Worm (Caenorhabditis elegans) whole organism, L1 larva: Measurements from ENCODE around the gene F53F8.6.

ENCODE experiments used
- C16A3.4 ChIP-seq: fragments of 150-350 bp; optimal IDR thresholded peaks from 2 replicates; lab custom pipeline; 2014; ENCODE audit warnings: missing biosample characterization, missing genetic modification characterization
- C34B4.2 ChIP-seq: sonication (generic microtip); optimal IDR thresholded peaks from 2 replicates; lab custom pipeline; 2017; ENCODE audit warnings: mild to moderate bottlenecking, missing genetic modification characterization, missing compliant biosample characterization
- F16B12.6 ChIP-seq: fragments of 150-350 bp; optimal IDR thresholded peaks from 2 replicates; lab custom pipeline; 2014; ENCODE audit warnings: missing biosample characterization, missing genetic modification characterization
- aha-1 ChIP-seq: fragments of 150-350 bp; optimal IDR thresholded peaks from 2 replicates; lab custom pipeline; 2014; ENCODE audit warnings: missing biosample characterization, missing genetic modification characterization
- alr-1 ChIP-seq: fragments of 200-800 bp; sonication (Bioruptor generic); optimal IDR thresholded peaks from 2 replicates; lab custom pipeline; 2018; ENCODE audit warnings: borderline replicate concordance, mild to moderate bottlenecking, missing genetic modification characterization, missing compliant biosample characterization
- aly-2 ChIP-seq: fragments of 150-350 bp; optimal IDR thresholded peaks from 2 replicates; lab custom pipeline; 2014; ENCODE audit warnings: missing biosample characterization, missing genetic modification characterization
- ama-1 ChIP-seq: fragments of 150-350 bp; optimal IDR thresholded peaks from 2 replicates; lab custom pipeline; 2014
- blmp-1 ChIP-seq: fragments of 150-350 bp; optimal IDR thresholded peaks from 2 replicates; lab custom pipeline; 2014; ENCODE audit warnings: missing biosample characterization, missing genetic modification characterization
- ceh-63 ChIP-seq: fragments of 200-800 bp; sonication (Bioruptor generic); optimal IDR thresholded peaks from 2 replicates; lab custom pipeline; 2018; ENCODE audit warnings: mild to moderate bottlenecking, missing genetic modification characterization, missing compliant biosample characterization
- dpl-1 ChIP-seq, 3 experiments: fragments of 150-350 bp in 2 of 3; sonication (generic microtip) in 1 of 3; optimal IDR thresholded peaks; 2 replicates each; lab custom pipeline; 2014 to 2017; ENCODE audit warnings: missing biosample characterization in 3 of 3, missing genetic modification characterization in 3 of 3, missing genetic modification reagents in 3 of 3
- dsc-1 ChIP-seq: sonication (generic microtip); optimal IDR thresholded peaks from 2 replicates; lab custom pipeline; 2016; ENCODE audit warnings: mild to moderate bottlenecking, missing genetic modification characterization, missing compliant biosample characterization
- efl-1 ChIP-seq, 4 experiments: fragments of 150-350 bp; optimal IDR thresholded peaks in 3 of 4; peaks in 1 of 4; 1 replicate in 1 of 4; 2 replicates in 3 of 4; lab custom pipeline; 2014; ENCODE audit warnings: missing biosample characterization in 2 of 4, missing genetic modification characterization in 2 of 4, missing genetic modification reagents in 2 of 4
- efl-3 ChIP-seq: fragments of 200-800 bp; sonication (Bioruptor generic); optimal IDR thresholded peaks from 2 replicates; lab custom pipeline; 2018; ENCODE audit warnings: mild to moderate bottlenecking, missing genetic modification characterization, missing compliant biosample characterization
- egl-27 ChIP-seq, 2 experiments: fragments of 150-350 bp in 1 of 2; sonication (generic microtip); optimal IDR thresholded peaks; 3 replicates each; lab custom pipeline; 2017 to 2018; ENCODE audit warnings: missing biosample characterization in 2 of 2, missing genetic modification characterization in 2 of 2, missing genetic modification reagents in 2 of 2
- elt-2 ChIP-seq: sonication (generic microtip); optimal IDR thresholded peaks from 2 replicates; lab custom pipeline; 2016; ENCODE audit warnings: missing genetic modification characterization, mild to moderate bottlenecking, inconsistent platforms, missing compliant biosample characterization, missing genetic modification reagents
- elt-3 ChIP-seq, 6 experiments: fragments of 150-350 bp in 1 of 6; sonication (generic microtip); optimal IDR thresholded peaks; 2 replicates each; lab custom pipeline; 2017 to 2018; ENCODE audit warnings: missing biosample characterization in 6 of 6, missing genetic modification characterization in 6 of 6, inconsistent platforms in 1 of 6
- fkh-10 ChIP-seq: sonication (generic microtip); optimal IDR thresholded peaks from 2 replicates; lab custom pipeline; 2017; ENCODE audit warnings: missing biosample characterization, missing genetic modification reagents, missing genetic modification characterization
- fkh-4 ChIP-seq: sonication (generic microtip); optimal IDR thresholded peaks from 2 replicates; lab custom pipeline; 2016; ENCODE audit warnings: missing compliant biosample characterization, missing genetic modification characterization, borderline replicate concordance
- fkh-8 ChIP-seq: sonication (generic microtip); optimal IDR thresholded peaks from 2 replicates; lab custom pipeline; 2016; ENCODE audit warnings: mild to moderate bottlenecking, missing genetic modification characterization, missing compliant biosample characterization
- fos-1 ChIP-seq: fragments of 150-350 bp; optimal IDR thresholded peaks from 2 replicates; lab custom pipeline; 2014; ENCODE audit warnings: missing biosample characterization, missing genetic modification characterization
- hlh-17 ChIP-seq: fragments of 200-800 bp; sonication (Bioruptor generic); optimal IDR thresholded peaks from 2 replicates; lab custom pipeline; 2018; ENCODE audit warnings: missing genetic modification characterization, mild to moderate bottlenecking, missing compliant biosample characterization, moderate library complexity, borderline replicate concordance
- hlh-4 ChIP-seq: sonication (generic microtip); optimal IDR thresholded peaks from 2 replicates; lab custom pipeline; 2016; ENCODE audit warnings: mild to moderate bottlenecking, missing genetic modification characterization, missing compliant biosample characterization
- irx-1 ChIP-seq: sonication (generic microtip); optimal IDR thresholded peaks from 2 replicates; lab custom pipeline; 2016; ENCODE audit warnings: missing genetic modification characterization, missing compliant biosample characterization
- jun-1 ChIP-seq: fragments of 150-350 bp; optimal IDR thresholded peaks from 2 replicates; lab custom pipeline; 2014; ENCODE audit warnings: missing biosample characterization, missing genetic modification reagents, missing genetic modification characterization
- lin-35 ChIP-seq, 2 experiments: fragments of 150-350 bp; optimal IDR thresholded peaks; 2 replicates each; lab custom pipeline; 2014; ENCODE audit warnings: missing biosample characterization in 2 of 2, missing genetic modification characterization in 2 of 2, missing genetic modification reagents in 2 of 2
- lin-39 ChIP-seq: fragments of 150-350 bp; optimal IDR thresholded peaks from 2 replicates; lab custom pipeline; 2014; ENCODE audit warnings: missing biosample characterization, missing genetic modification reagents, missing genetic modification characterization
- lsy-2 ChIP-seq, 2 experiments: fragments of 150-350 bp; optimal IDR thresholded peaks; 2 replicates each; lab custom pipeline; 2014; ENCODE audit warnings: missing biosample characterization in 2 of 2, missing genetic modification characterization in 2 of 2
- mab-9 ChIP-seq: fragments of 200-800 bp; sonication (Bioruptor generic); IDR thresholded peaks from 2 replicates; pipeline ENCODE4 v1.3.6; 2022; ENCODE audit warnings: missing genetic modification reagents, missing genetic modification characterization, missing compliant biosample characterization
- mdl-1 ChIP-seq, 2 experiments: fragments of 150-350 bp; optimal IDR thresholded peaks; 2 replicates each; lab custom pipeline; 2014 to 2017; ENCODE audit warnings: missing biosample characterization in 2 of 2, missing genetic modification characterization in 2 of 2, inconsistent platforms in 1 of 2
- mef-2 ChIP-seq: fragments of 150-350 bp; optimal IDR thresholded peaks from 2 replicates; lab custom pipeline; 2014; ENCODE audit warnings: missing biosample characterization, missing genetic modification characterization
- mep-1 ChIP-seq: fragments of 150-350 bp; optimal IDR thresholded peaks from 2 replicates; lab custom pipeline; 2014; ENCODE audit warnings: missing biosample characterization, missing genetic modification characterization
- nhr-11 ChIP-seq: fragments of 150-350 bp; optimal IDR thresholded peaks from 2 replicates; lab custom pipeline; 2014; ENCODE audit warnings: missing biosample characterization, missing genetic modification characterization
- nhr-20 ChIP-seq: sonication (generic microtip); optimal IDR thresholded peaks from 2 replicates; lab custom pipeline; 2016; ENCODE audit warnings: mild to moderate bottlenecking, missing genetic modification characterization, missing compliant biosample characterization
- nhr-237 ChIP-seq: fragments of 150-350 bp; optimal IDR thresholded peaks from 2 replicates; lab custom pipeline; 2014; ENCODE audit warnings: missing biosample characterization, missing genetic modification characterization
- nhr-28 ChIP-seq: fragments of 150-350 bp; optimal IDR thresholded peaks from 2 replicates; lab custom pipeline; 2014; ENCODE audit warnings: missing biosample characterization, missing genetic modification characterization
- nhr-47 ChIP-seq: sonication (generic microtip); optimal IDR thresholded peaks from 2 replicates; lab custom pipeline; 2016; ENCODE audit warnings: mild to moderate bottlenecking, missing genetic modification characterization, moderate library complexity, missing compliant biosample characterization
- nhr-71 ChIP-seq: sonication (generic microtip); optimal IDR thresholded peaks from 2 replicates; lab custom pipeline; 2016; ENCODE audit warnings: mild to moderate bottlenecking, missing genetic modification characterization, moderate library complexity, missing compliant biosample characterization
- nhr-77 ChIP-seq: fragments of 150-350 bp; optimal IDR thresholded peaks from 2 replicates; lab custom pipeline; 2014; ENCODE audit warnings: missing biosample characterization, missing genetic modification characterization
- nhr-84 ChIP-seq: sonication (generic microtip); optimal IDR thresholded peaks from 2 replicates; lab custom pipeline; 2017; ENCODE audit warnings: missing biosample characterization, missing genetic modification characterization
- nhr-85 ChIP-seq: sonication (generic microtip); peaks from one replicate; lab custom pipeline; 2016; ENCODE audit warnings: missing genetic modification characterization, inconsistent platforms, missing compliant biosample characterization
- pag-3 ChIP-seq: sonication (generic microtip); optimal IDR thresholded peaks from 2 replicates; lab custom pipeline; 2017; ENCODE audit warnings: missing genetic modification characterization, mild to moderate bottlenecking, missing compliant biosample characterization, antibody characterized with exemption, borderline replicate concordance; ENCODE audit not compliant: insufficient read depth
- pax-3 ChIP-seq: fragments of 200-800 bp; sonication (Bioruptor generic); optimal IDR thresholded peaks from 2 replicates; lab custom pipeline; 2018; ENCODE audit warnings: mild to moderate bottlenecking, missing genetic modification characterization, moderate library complexity, missing compliant biosample characterization
- pqm-1 ChIP-seq: sonication (generic microtip); optimal IDR thresholded peaks from 3 replicates; lab custom pipeline; 2017; ENCODE audit warnings: missing biosample characterization, missing genetic modification characterization
- snu-23 ChIP-seq: sonication (generic microtip); optimal IDR thresholded peaks from 2 replicates; lab custom pipeline; 2016; ENCODE audit warnings: missing genetic modification characterization, missing compliant biosample characterization
- swsn-7 ChIP-seq: sonication (generic microtip); optimal IDR thresholded peaks from 2 replicates; lab custom pipeline; 2016; ENCODE audit warnings: missing genetic modification characterization, missing compliant biosample characterization
- tbx-2 ChIP-seq: sonication (generic microtip); optimal IDR thresholded peaks from 2 replicates; lab custom pipeline; 2016; ENCODE audit warnings: missing genetic modification characterization, missing compliant biosample characterization
- tlp-1 ChIP-seq: fragments of 150-350 bp; optimal IDR thresholded peaks from 2 replicates; lab custom pipeline; 2014; ENCODE audit warnings: missing biosample characterization, missing genetic modification characterization
- unc-130 ChIP-seq: fragments of 150-350 bp; optimal IDR thresholded peaks from 2 replicates; lab custom pipeline; 2017; ENCODE audit warnings: missing biosample characterization, missing genetic modification characterization, inconsistent platforms
- vab-15 ChIP-seq: sonication (generic microtip); optimal IDR thresholded peaks from 2 replicates; lab custom pipeline; 2017; ENCODE audit warnings: missing genotype, mild to moderate bottlenecking, missing genetic modification characterization, missing compliant biosample characterization
- xbp-1 ChIP-seq: sonication (generic microtip); optimal IDR thresholded peaks from 2 replicates; lab custom pipeline; 2016; ENCODE audit warnings: missing genetic modification characterization, missing compliant biosample characterization
- zip-4 ChIP-seq: fragments of 200-800 bp; sonication (Bioruptor generic); optimal IDR thresholded peaks from 2 replicates; lab custom pipeline; 2018; ENCODE audit warnings: mild to moderate bottlenecking, missing genetic modification characterization, moderate library complexity, missing compliant biosample characterization
- ztf-11 ChIP-seq, 2 experiments: sonication (generic microtip); optimal IDR thresholded peaks; 2 replicates each; lab custom pipeline; 2016 to 2017; ENCODE audit warnings: missing genetic modification characterization in 2 of 2, missing biosample characterization in 1 of 2, missing compliant biosample characterization in 1 of 2

Gene F53F8.6

ce11 chrV:20703998-20704572, at the start of gene F53F8.6, which contains the start of gene F53F8.5:
TSS of gene F53F8.6 (plus strand) at chrV:20704227.
TSS of gene F53F8.5 (minus strand) at chrV:20704049.
- TF ChIP-seq irx-1 (tag; lab: Kevin White, UChicago) = peak; percentile 49
- peak; percentile 20 for TF ChIP-seq fos-1 (tag; lab: Kevin White, UChicago)
- TF ChIP-seq mdl-1 (tag; optimal IDR thresholded peaks at IDR 0.05; lab: Kevin White, UChicago) = peak in 1 of 2 experiments; percentile 50
- no peak for TF ChIP-seq mab-9 (GFP tag; lab: Robert Waterston, UW)
- peak; percentile 77 to 80 for TF ChIP-seq lsy-2 (tag; optimal IDR thresholded peaks at IDR 0.05; lab: Kevin White, UChicago)
- no peak for TF ChIP-seq zip-4 (GFP tag; lab: Kevin White, UChicago)
- TF ChIP-seq dpl-1 (GFP tag; optimal IDR thresholded peaks at IDR 0.05; lab: Kevin White, UChicago) = peak; percentile 87 to 91 (median 91)
- TF ChIP-seq egl-27 (tag; optimal IDR thresholded peaks at IDR 0.05; lab: Kevin White, UChicago) = no peak
- TF ChIP-seq nhr-11 (tag; lab: Kevin White, UChicago) = peak; percentile 21
- TF ChIP-seq jun-1 (tag; lab: Kevin White, UChicago) = no peak
- TF ChIP-seq nhr-28 (tag; lab: Kevin White, UChicago) = no peak
- TF ChIP-seq blmp-1 (tag; lab: Kevin White, UChicago) = peak; percentile 28
- peak; percentile 90 to 95 for TF ChIP-seq lin-35 (GFP tag; optimal IDR thresholded peaks at IDR 0.05; lab: Kevin White, UChicago)
- TF ChIP-seq unc-130 = peak; percentile 44
- no peak for TF ChIP-seq fkh-8 (tag; lab: Kevin White, UChicago)
- no peak for TF ChIP-seq vab-15 (tag; lab: Kevin White, UChicago)
- TF ChIP-seq ztf-11 (tag; optimal IDR thresholded peaks at IDR 0.05; lab: Kevin White, UChicago) = no peak
- peak; percentile 82 for TF ChIP-seq nhr-71 (tag; lab: Kevin White, UChicago)
- TF ChIP-seq elt-2 = no peak
- peak; percentile 72 for TF ChIP-seq lin-39 (tag; lab: Kevin White, UChicago)
- TF ChIP-seq aly-2 (tag; lab: Kevin White, UChicago) = no peak
- peak; percentile 69 for TF ChIP-seq snu-23
- TF ChIP-seq elt-3 (tag; optimal IDR thresholded peaks at IDR 0.05; lab: Kevin White, UChicago) = no peak
- TF ChIP-seq pax-3 (tag; lab: Kevin White, UChicago) = no peak
- no peak for TF ChIP-seq fkh-4 (tag; lab: Kevin White, UChicago)
- no peak for TF ChIP-seq alr-1 (tag; lab: Kevin White, UChicago)
- peak; percentile 50 for TF ChIP-seq nhr-85 (tag; lab: Kevin White, UChicago)
- TF ChIP-seq nhr-84 (tag; lab: Kevin White, UChicago) = no peak
- TF ChIP-seq swsn-7 (tag; lab: Kevin White, UChicago) = peak; percentile 67
- TF ChIP-seq fkh-10 (GFP tag; lab: Kevin White, UChicago) = no peak
- TF ChIP-seq hlh-4 (tag; lab: Kevin White, UChicago) = no peak
- no peak for TF ChIP-seq aha-1 (tag; lab: Kevin White, UChicago)
- TF ChIP-seq hlh-17 (GFP tag; lab: Kevin White, UChicago) = no peak
- peak; percentile 62 for TF ChIP-seq dsc-1 (tag; lab: Kevin White, UChicago)
- TF ChIP-seq C16A3.4 = peak; percentile 11
- TF ChIP-seq F16B12.6 = no peak
- TF ChIP-seq pag-3 = no peak
- peak; percentile 58 for TF ChIP-seq nhr-20 (tag; lab: Kevin White, UChicago)
- TF ChIP-seq tlp-1 (tag; lab: Kevin White, UChicago) = no peak
- TF ChIP-seq efl-1 (optimal IDR thresholded peaks at IDR 0.05; lab: Kevin White, UChicago) = peak; percentile 47 to 93
- TF ChIP-seq efl-1 (GFP tag; optimal IDR thresholded peaks at IDR 0.05 in 1 of 2; lab: Kevin White, UChicago) = peak; percentile 92 to 99
- TF ChIP-seq ceh-63 (GFP tag; lab: Kevin White, UChicago) = no peak
- peak; percentile 82 for TF ChIP-seq nhr-47 (tag; lab: Kevin White, UChicago)
- TF ChIP-seq xbp-1 (tag; lab: Kevin White, UChicago) = peak; percentile 56
- no peak for TF ChIP-seq ama-1 (lab: Kevin White, UChicago)
- no peak for TF ChIP-seq mef-2
- peak; percentile 64 for TF ChIP-seq tbx-2 (tag; lab: Kevin White, UChicago)
- no peak for TF ChIP-seq nhr-237 (tag; lab: Kevin White, UChicago)
- peak; percentile 3 for TF ChIP-seq nhr-77 (tag; lab: Kevin White, UChicago)
- no peak for TF ChIP-seq C34B4.2
- no peak for TF ChIP-seq pqm-1
- no peak for TF ChIP-seq efl-3 (GFP tag; lab: Kevin White, UChicago)
- TF ChIP-seq mep-1 (tag; lab: Kevin White, UChicago) = peak; percentile 62
